Worm (Caenorhabditis elegans) whole organism, L3 larva: ENCODE results near the gene H03G16.5.
A peak's percentile ranks its signal among the peaks of the same experiment; 100 is the strongest.

Experiments
- ZK546.5 ChIP-seq: sonication (generic microtip); optimal IDR thresholded peaks from 2 replicates; lab custom pipeline; 2017; ENCODE audit warnings: missing biosample characterization, missing genetic modification characterization
- aly-2 ChIP-seq: fragments of 150-350 bp; optimal IDR thresholded peaks from 2 replicates; lab custom pipeline; 2014; ENCODE audit warnings: missing biosample characterization, missing genetic modification characterization
- ama-1 ChIP-seq: fragments of 150-350 bp; optimal IDR thresholded peaks from 2 replicates; lab custom pipeline; 2018
- ceh-16 ChIP-seq: sonication (generic microtip); optimal IDR thresholded peaks from 2 replicates; lab custom pipeline; 2017; ENCODE audit warnings: missing biosample characterization, missing genetic modification characterization
- ceh-28 ChIP-seq: fragments of 150-350 bp; optimal IDR thresholded peaks from 2 replicates; lab custom pipeline; 2014; ENCODE audit warnings: missing biosample characterization, missing genetic modification reagents, missing genetic modification characterization
- ceh-82 ChIP-seq: fragments of 150-350 bp; optimal IDR thresholded peaks from 2 replicates; lab custom pipeline; 2014; ENCODE audit warnings: missing biosample characterization, missing genetic modification characterization
- ceh-9 ChIP-seq: sonication (generic microtip); optimal IDR thresholded peaks from 2 replicates; lab custom pipeline; 2018; ENCODE audit warnings: missing biosample characterization, missing genetic modification characterization
- daf-12 ChIP-seq: fragments of 150-350 bp; optimal IDR thresholded peaks from 2 replicates; lab custom pipeline; 2014; ENCODE audit warnings: missing biosample characterization, missing genetic modification reagents, missing genetic modification characterization
- egl-27 ChIP-seq: sonication (generic microtip); optimal IDR thresholded peaks from 4 replicates; lab custom pipeline; 2017; ENCODE audit warnings: missing biosample characterization, missing genetic modification reagents, missing genetic modification characterization
- egl-5 ChIP-seq: fragments of 150-350 bp; optimal IDR thresholded peaks from 2 replicates; lab custom pipeline; 2017; ENCODE audit warnings: missing biosample characterization, missing genetic modification reagents, missing genetic modification characterization, inconsistent platforms
- elt-1 ChIP-seq: fragments of 150-350 bp; optimal IDR thresholded peaks from 2 replicates; lab custom pipeline; 2014; ENCODE audit warnings: missing biosample characterization, missing genetic modification characterization
- elt-2 ChIP-seq: sonication (generic microtip); optimal IDR thresholded peaks from 2 replicates; lab custom pipeline; 2016; ENCODE audit warnings: missing genetic modification reagents, mild to moderate bottlenecking, missing genetic modification characterization, missing compliant biosample characterization
- elt-3 ChIP-seq, 3 experiments: fragments of 150-350 bp in 1 of 3; sonication (generic microtip) in 2 of 3; optimal IDR thresholded peaks; 2 replicates in 2 of 3; 4 replicates in 1 of 3; lab custom pipeline; 2014 to 2017; ENCODE audit warnings: missing biosample characterization in 3 of 3, missing genetic modification characterization in 3 of 3
- eor-1 ChIP-seq, 2 experiments: fragments of 150-350 bp; optimal IDR thresholded peaks; 2 replicates each; lab custom pipeline; 2014 to 2018; ENCODE audit warnings: missing biosample characterization in 2 of 2, missing genetic modification characterization in 2 of 2
- fkh-10 ChIP-seq: sonication (generic microtip); optimal IDR thresholded peaks from 2 replicates; lab custom pipeline; 2017; ENCODE audit warnings: missing biosample characterization, missing genetic modification reagents, missing genetic modification characterization
- fkh-2 ChIP-seq: fragments of 150-350 bp; optimal IDR thresholded peaks from 2 replicates; lab custom pipeline; 2014; ENCODE audit warnings: missing biosample characterization, missing genetic modification reagents, missing genetic modification characterization
- fos-1 ChIP-seq: fragments of 150-350 bp; optimal IDR thresholded peaks from 2 replicates; lab custom pipeline; 2014; ENCODE audit warnings: missing biosample characterization, missing genetic modification characterization
- hmg-11 ChIP-seq: sonication (generic microtip); optimal IDR thresholded peaks from 2 replicates; lab custom pipeline; 2016; ENCODE audit warnings: missing genetic modification characterization, missing compliant biosample characterization
- jun-1 ChIP-seq: fragments of 150-350 bp; optimal IDR thresholded peaks from 2 replicates; lab custom pipeline; 2014; ENCODE audit warnings: missing biosample characterization, missing genetic modification reagents, missing genetic modification characterization
- lin-15B ChIP-seq: fragments of 150-350 bp; optimal IDR thresholded peaks from 2 replicates; lab custom pipeline; 2014; ENCODE audit warnings: missing biosample characterization, missing genetic modification characterization
- lin-39 ChIP-seq: fragments of 150-350 bp; optimal IDR thresholded peaks from 2 replicates; lab custom pipeline; 2018; ENCODE audit warnings: missing biosample characterization, missing genetic modification reagents, missing genetic modification characterization
- mdl-1 ChIP-seq: fragments of 150-350 bp; optimal IDR thresholded peaks from 2 replicates; lab custom pipeline; 2014; ENCODE audit warnings: missing biosample characterization, missing genetic modification characterization
- mml-1 ChIP-seq: fragments of 150-350 bp; sonication (generic microtip); optimal IDR thresholded peaks from 3 replicates; lab custom pipeline; 2014; ENCODE audit warnings: missing biosample characterization, missing genetic modification characterization
- nfya-1 ChIP-seq: sonication (generic microtip); optimal IDR thresholded peaks from 2 replicates; lab custom pipeline; 2017; ENCODE audit warnings: missing genetic modification characterization, mild to moderate bottlenecking, missing compliant biosample characterization, antibody characterized with exemption, moderate library complexity; ENCODE audit not compliant: insufficient read depth
- nhr-11 ChIP-seq: fragments of 150-350 bp; optimal IDR thresholded peaks from 2 replicates; lab custom pipeline; 2014; ENCODE audit warnings: missing biosample characterization, missing genetic modification characterization
- nhr-23 ChIP-seq: fragments of 150-350 bp; optimal IDR thresholded peaks from 2 replicates; lab custom pipeline; 2014; ENCODE audit warnings: missing biosample characterization, missing genetic modification reagents, missing genetic modification characterization
- nhr-237 ChIP-seq: fragments of 150-350 bp; optimal IDR thresholded peaks from 2 replicates; lab custom pipeline; 2014; ENCODE audit warnings: missing biosample characterization, missing genetic modification characterization
- nhr-25 ChIP-seq: sonication (generic microtip); optimal IDR thresholded peaks from 2 replicates; lab custom pipeline; 2017; ENCODE audit warnings: missing biosample characterization, missing genetic modification characterization
- nhr-28 ChIP-seq: fragments of 150-350 bp; optimal IDR thresholded peaks from 2 replicates; lab custom pipeline; 2014; ENCODE audit warnings: missing biosample characterization, missing genetic modification characterization
- nhr-43 ChIP-seq: sonication (generic microtip); optimal IDR thresholded peaks from 2 replicates; lab custom pipeline; 2016; ENCODE audit warnings: mild to moderate bottlenecking, missing genetic modification characterization, missing compliant biosample characterization; ENCODE audit not compliant: poor library complexity, severe bottlenecking
- nhr-67 ChIP-seq: fragments of 150-350 bp; optimal IDR thresholded peaks from 2 replicates; lab custom pipeline; 2014; ENCODE audit warnings: missing biosample characterization, missing genetic modification characterization
- nhr-76 ChIP-seq: fragments of 150-350 bp; sonication (generic microtip); optimal IDR thresholded peaks from 5 replicates; lab custom pipeline; 2014; ENCODE audit warnings: missing biosample characterization, missing genetic modification characterization
- nhr-77 ChIP-seq: fragments of 150-350 bp; optimal IDR thresholded peaks from 2 replicates; lab custom pipeline; 2014; ENCODE audit warnings: missing biosample characterization, missing genetic modification characterization
- pqm-1 ChIP-seq: fragments of 150-350 bp; optimal IDR thresholded peaks from 2 replicates; lab custom pipeline; 2017; ENCODE audit warnings: missing biosample characterization, missing genetic modification characterization, inconsistent platforms
- skn-1 ChIP-seq: fragments of 150-350 bp; optimal IDR thresholded peaks from 2 replicates; lab custom pipeline; 2014; ENCODE audit warnings: missing biosample characterization, missing genetic modification characterization
- snpc-4 ChIP-seq: fragments of 150-350 bp; optimal IDR thresholded peaks from 2 replicates; lab custom pipeline; 2014; ENCODE audit warnings: missing biosample characterization, missing genetic modification characterization
- tbx-2 ChIP-seq: sonication (generic microtip); optimal IDR thresholded peaks from 2 replicates; lab custom pipeline; 2016; ENCODE audit warnings: mild to moderate bottlenecking, missing genetic modification characterization, missing compliant biosample characterization
- unc-39 ChIP-seq: sonication (generic microtip); optimal IDR thresholded peaks from 4 replicates; lab custom pipeline; 2017; ENCODE audit warnings: missing biosample characterization, missing genetic modification characterization
- unc-62 ChIP-seq: fragments of 150-350 bp; sonication (generic microtip); optimal IDR thresholded peaks from 4 replicates; lab custom pipeline; 2014; ENCODE audit warnings: missing biosample characterization, missing genetic modification reagents, missing genetic modification characterization
- zag-1 ChIP-seq: fragments of 150-350 bp; optimal IDR thresholded peaks from 2 replicates; lab custom pipeline; 2014; ENCODE audit warnings: missing biosample characterization, missing genetic modification characterization
- ztf-11 ChIP-seq: fragments of 150-350 bp; optimal IDR thresholded peaks from 2 replicates; lab custom pipeline; 2014; ENCODE audit warnings: missing biosample characterization, missing genetic modification characterization
- ztf-4 ChIP-seq: fragments of 150-350 bp; optimal IDR thresholded peaks from 2 replicates; lab custom pipeline; 2014; ENCODE audit warnings: missing biosample characterization, missing genetic modification characterization

The H03G16.5 gene

ce11 chrX:15079406-15079805, 22.8 kb upstream of the H03G16.5 start:
- peak; percentile 50 for TF ChIP-seq tbx-2 (tag; lab: Kevin White, UChicago)
- TF ChIP-seq nhr-43 (tag; lab: Kevin White, UChicago) = peak; percentile 86
- TF ChIP-seq skn-1 = no peak
- TF ChIP-seq hmg-11 (tag; lab: Kevin White, UChicago) = no peak
- TF ChIP-seq nhr-25 (tag; lab: Kevin White, UChicago) = peak; percentile 81
- TF ChIP-seq nhr-23 (tag; lab: Kevin White, UChicago) = peak; percentile 71
- TF ChIP-seq elt-3 (tag; optimal IDR thresholded peaks at IDR 0.05; lab: Kevin White, UChicago) = peak in 2 of 3 experiments; percentile 16 to 62
- no peak for TF ChIP-seq ceh-82 (tag; lab: Kevin White, UChicago)

ce11 chrX:15078276-15078675, 21.6 kb upstream of the H03G16.5 start:
- peak; percentile 2 for TF ChIP-seq ama-1
- no peak for TF ChIP-seq skn-1

- TF ChIP-seq ZK546.5 (tag; lab: Kevin White, UChicago) = no peak
- TF ChIP-seq ztf-4 (tag; lab: Kevin White, UChicago) = no peak
- no peak for TF ChIP-seq zag-1 (tag; lab: Kevin White, UChicago)
- TF ChIP-seq nhr-11 (tag; lab: Kevin White, UChicago) = no peak
- TF ChIP-seq snpc-4 (tag; lab: Kevin White, UChicago) = peak; percentile 5
- peak; percentile 77 for TF ChIP-seq nhr-25 (tag; lab: Kevin White, UChicago)
- TF ChIP-seq mml-1 (tag; lab: Kevin White, UChicago) = no peak
- no peak for TF ChIP-seq nfya-1 (tag; lab: Kevin White, UChicago)
- TF ChIP-seq nhr-76 (tag; lab: Kevin White, UChicago) = no peak
- no peak for TF ChIP-seq mdl-1
- peak in 1 of 3 experiments; percentile 43 for TF ChIP-seq elt-3 (tag; optimal IDR thresholded peaks at IDR 0.05; lab: Kevin White, UChicago)
- TF ChIP-seq elt-2 (tag; lab: Kevin White, UChicago) = no peak
- TF ChIP-seq jun-1 (tag; lab: Kevin White, UChicago) = no peak
- no peak for TF ChIP-seq fkh-2 (tag; lab: Kevin White, UChicago)
- peak; percentile 61 for TF ChIP-seq nhr-43 (tag; lab: Kevin White, UChicago)
- TF ChIP-seq ztf-11 (tag; lab: Kevin White, UChicago) = no peak
- no peak for TF ChIP-seq daf-12 (tag; lab: Kevin White, UChicago)
- no peak for TF ChIP-seq fos-1 (tag; lab: Kevin White, UChicago)
- TF ChIP-seq lin-15B (tag; lab: Kevin White, UChicago) = no peak
- TF ChIP-seq nhr-67 (tag; lab: Kevin White, UChicago) = no peak
- no peak for TF ChIP-seq hmg-11 (tag; lab: Kevin White, UChicago)
- TF ChIP-seq elt-1 (tag; lab: Kevin White, UChicago) = peak; percentile 30
- TF ChIP-seq eor-1 (tag; optimal IDR thresholded peaks at IDR 0.05; lab: Kevin White, UChicago) = no peak
- TF ChIP-seq ceh-16 (tag; lab: Kevin White, UChicago) = no peak
- TF ChIP-seq ama-1 = peak; percentile 90
- peak; percentile 0 for TF ChIP-seq lin-39
- no peak for TF ChIP-seq nhr-237 (tag; lab: Kevin White, UChicago)
- TF ChIP-seq aly-2 = no peak
- no peak for TF ChIP-seq pqm-1 (tag; lab: Kevin White, UChicago)
- no peak for TF ChIP-seq nhr-77
- no peak for TF ChIP-seq skn-1
- peak; percentile 79 for TF ChIP-seq nhr-23 (tag; lab: Kevin White, UChicago)
- TF ChIP-seq fkh-10 (GFP tag; lab: Kevin White, UChicago) = no peak
- TF ChIP-seq ceh-82 (tag; lab: Kevin White, UChicago) = no peak
- peak; percentile 6 for TF ChIP-seq ceh-28 (tag; lab: Kevin White, UChicago)
- TF ChIP-seq nhr-28 = no peak
- TF ChIP-seq unc-39 = no peak
- TF ChIP-seq ceh-9 (tag; lab: Kevin White, UChicago) = no peak
- no peak for TF ChIP-seq egl-5
- no peak for TF ChIP-seq egl-27 (tag; lab: Kevin White, UChicago)
- no peak for TF ChIP-seq unc-62 (GFP tag; lab: Kevin White, UChicago)
These were observed 21.1 kb upstream of the H03G16.5 start, which contains the start of the genes H40L08.8, H40L08.2 and H40L08.7 for ce11 chrX:15077597-15078261. H40L08.8 (minus strand) TSS chrX:15077633. H40L08.2 (minus strand) TSS chrX:15077744. H40L08.7 (minus strand) TSS chrX:15077744.
